Worm (Caenorhabditis elegans) whole organism, L4 larva: Measurements from ENCODE around the gene K01D12.15.
A peak's percentile ranks its signal among the peaks of the same experiment; 100 is the strongest.

Experiments
- F49E8.2 ChIP-seq: sonication (generic microtip); optimal IDR thresholded peaks from 2 replicates; lab custom pipeline; 2016; ENCODE audit warnings: missing compliant biosample characterization, mild to moderate bottlenecking, missing genetic modification characterization, borderline replicate concordance
- R02D3.7 ChIP-seq: fragments of 150-350 bp; sonication (generic microtip); optimal IDR thresholded peaks from 3 replicates; lab custom pipeline; 2014; ENCODE audit warnings: missing biosample characterization, missing genetic modification characterization
- T20F7.1 ChIP-seq: fragments of 200-800 bp; sonication (Bioruptor generic); optimal IDR thresholded peaks from 2 replicates; lab custom pipeline; 2018; ENCODE audit warnings: mild to moderate bottlenecking, missing genetic modification characterization, missing compliant biosample characterization
- Y5F2A.4 ChIP-seq: fragments of 200-800 bp; sonication (Bioruptor generic); optimal IDR thresholded peaks from 2 replicates; lab custom pipeline; 2018; ENCODE audit warnings: mild to moderate bottlenecking, missing genetic modification characterization, missing compliant biosample characterization
- Y75B8A.6 ChIP-seq: fragments of 200-800 bp; sonication (Bioruptor generic); IDR thresholded peaks from 2 replicates; pipeline ENCODE4 v1.3.6; 2022; ENCODE audit warnings: missing genetic modification reagents, missing genetic modification characterization, missing compliant biosample characterization
- ZK337.2 ChIP-seq: fragments of 200-800 bp; sonication (Bioruptor generic); IDR thresholded peaks from 2 replicates; pipeline ENCODE4 v1.3.6; 2022; ENCODE audit warnings: missing genetic modification reagents, missing genetic modification characterization, missing compliant biosample characterization
- aha-1 ChIP-seq: fragments of 150-350 bp; peaks from one replicate; lab custom pipeline; 2014; ENCODE audit warnings: missing biosample characterization, missing genetic modification characterization
- ama-1 ChIP-seq: fragments of 150-350 bp; optimal IDR thresholded peaks from 2 replicates; lab custom pipeline; 2014; ENCODE audit warnings: inconsistent platforms, mixed read lengths
- arid-1 ChIP-seq: fragments of 200-800 bp; sonication (Bioruptor generic); conservative IDR thresholded peaks from 2 replicates; pipeline ENCODE4 v1.3.6; 2022; ENCODE audit warnings: missing genetic modification reagents, missing genetic modification characterization, missing compliant biosample characterization
- attf-4 ChIP-seq: sonication (generic microtip); optimal IDR thresholded peaks from 3 replicates; lab custom pipeline; 2017; ENCODE audit warnings: missing biosample characterization, missing genetic modification characterization
- ceh-20 ChIP-seq: fragments of 200-800 bp; sonication (Bioruptor generic); IDR thresholded peaks from 2 replicates; pipeline ENCODE4 v1.3.6; 2022; ENCODE audit warnings: missing genetic modification reagents, missing genetic modification characterization, missing compliant biosample characterization
- ceh-82 ChIP-seq: sonication (generic microtip); optimal IDR thresholded peaks from 2 replicates; lab custom pipeline; 2017; ENCODE audit warnings: missing biosample characterization, missing genetic modification characterization
- ces-1 ChIP-seq: fragments of 150-350 bp; sonication (generic microtip); optimal IDR thresholded peaks from 4 replicates; lab custom pipeline; 2014; ENCODE audit warnings: missing biosample characterization, missing genetic modification reagents, missing genetic modification characterization
- daf-16 ChIP-seq, 3 experiments: sonication (generic microtip); optimal IDR thresholded peaks; 2 replicates each; lab custom pipeline; 2016 to 2017; ENCODE audit warnings: missing genetic modification characterization in 3 of 3, missing genetic modification reagents in 3 of 3, mild to moderate bottlenecking in 2 of 3, missing compliant biosample characterization in 2 of 3, missing biosample characterization in 1 of 3, moderate library complexity in 1 of 3
- daf-19 ChIP-seq: fragments of 200-800 bp; sonication (Bioruptor generic); conservative IDR thresholded peaks from 2 replicates; pipeline ENCODE4 v1.3.6; 2022; ENCODE audit warnings: missing genetic modification characterization, missing compliant biosample characterization
- duxl-1 ChIP-seq: sonication (generic microtip); optimal IDR thresholded peaks from 2 replicates; lab custom pipeline; 2016; ENCODE audit warnings: mild to moderate bottlenecking, missing genetic modification characterization, moderate library complexity, missing compliant biosample characterization; ENCODE audit not compliant: poor library complexity
- dve-1 ChIP-seq: sonication (generic microtip); optimal IDR thresholded peaks from 2 replicates; lab custom pipeline; 2017; ENCODE audit warnings: antibody characterized with exemption, mild to moderate bottlenecking, missing genetic modification characterization, missing compliant biosample characterization; ENCODE audit not compliant: insufficient read depth
- fkh-10 ChIP-seq: fragments of 150-350 bp; optimal IDR thresholded peaks from 2 replicates; lab custom pipeline; 2014; ENCODE audit warnings: missing biosample characterization, missing genetic modification reagents, missing genetic modification characterization
- fos-1 ChIP-seq: fragments of 150-350 bp; optimal IDR thresholded peaks from 2 replicates; lab custom pipeline; 2014; ENCODE audit warnings: missing biosample characterization, missing genetic modification characterization
- hif-1 ChIP-seq, 2 experiments: sonication (generic microtip); optimal IDR thresholded peaks; 2 replicates each; lab custom pipeline; 2016 to 2017; ENCODE audit warnings: missing compliant biosample characterization in 2 of 2, missing genetic modification characterization in 2 of 2, missing genetic modification reagents in 2 of 2, missing genotype in 2 of 2, mild to moderate bottlenecking in 1 of 2
- lin-13 ChIP-seq: fragments of 150-350 bp; optimal IDR thresholded peaks from 2 replicates; lab custom pipeline; 2014; ENCODE audit warnings: missing biosample characterization, missing genetic modification reagents, missing genetic modification characterization
- lsy-2 ChIP-seq, 2 experiments: fragments of 150-350 bp in 1 of 2; sonication (generic microtip) in 1 of 2; optimal IDR thresholded peaks; 2 replicates each; lab custom pipeline; 2014 to 2017; ENCODE audit warnings: missing biosample characterization in 2 of 2, missing genetic modification characterization in 2 of 2
- mdl-1 ChIP-seq, 2 experiments: fragments of 150-350 bp in 1 of 2; sonication (generic microtip) in 1 of 2; optimal IDR thresholded peaks; 2 replicates each; lab custom pipeline; 2014 to 2017; ENCODE audit warnings: missing biosample characterization in 2 of 2, missing genetic modification characterization in 2 of 2
- nhr-10 ChIP-seq: fragments of 150-350 bp; optimal IDR thresholded peaks from 2 replicates; lab custom pipeline; 2014; ENCODE audit warnings: missing biosample characterization, missing genetic modification characterization
- nhr-111 ChIP-seq: fragments of 200-800 bp; sonication (Bioruptor generic); optimal IDR thresholded peaks from 2 replicates; lab custom pipeline; 2018; ENCODE audit warnings: mild to moderate bottlenecking, missing genetic modification characterization, missing compliant biosample characterization
- nhr-25 ChIP-seq: sonication (generic microtip); optimal IDR thresholded peaks from 2 replicates; lab custom pipeline; 2017; ENCODE audit warnings: missing genetic modification characterization, mild to moderate bottlenecking, missing compliant biosample characterization, antibody characterized with exemption, moderate library complexity, borderline replicate concordance; ENCODE audit not compliant: insufficient read depth
- nhr-48 ChIP-seq: sonication (generic microtip); optimal IDR thresholded peaks from 2 replicates; lab custom pipeline; 2016; ENCODE audit warnings: mild to moderate bottlenecking, missing genetic modification characterization, missing compliant biosample characterization
- nhr-76 ChIP-seq: fragments of 150-350 bp; optimal IDR thresholded peaks from 2 replicates; lab custom pipeline; 2014; ENCODE audit warnings: missing biosample characterization, missing genetic modification characterization
- pqm-1 ChIP-seq: sonication (generic microtip); optimal IDR thresholded peaks from 2 replicates; lab custom pipeline; 2017; ENCODE audit warnings: missing biosample characterization, missing genetic modification characterization
- rbr-2 ChIP-seq: sonication (generic microtip); optimal IDR thresholded peaks from 2 replicates; lab custom pipeline; 2016; ENCODE audit warnings: missing genotype, missing genetic modification characterization, missing compliant biosample characterization
- sdz-12 ChIP-seq: fragments of 200-800 bp; sonication (Bioruptor generic); optimal IDR thresholded peaks from 2 replicates; lab custom pipeline; 2018; ENCODE audit warnings: mild to moderate bottlenecking, missing genetic modification characterization, missing compliant biosample characterization
- set-16 ChIP-seq: fragments of 200-800 bp; sonication (Bioruptor generic); IDR thresholded peaks from 2 replicates; pipeline ENCODE4 v1.3.6; 2022; ENCODE audit warnings: missing genetic modification reagents, missing genetic modification characterization, missing compliant biosample characterization
- skn-1 ChIP-seq: fragments of 150-350 bp; optimal IDR thresholded peaks from 2 replicates; lab custom pipeline; 2014; ENCODE audit warnings: missing biosample characterization, missing genetic modification characterization
- spr-1 ChIP-seq: sonication (generic microtip); optimal IDR thresholded peaks from 2 replicates; lab custom pipeline; 2016; ENCODE audit warnings: mild to moderate bottlenecking, missing genetic modification characterization, missing compliant biosample characterization
- spr-3 ChIP-seq: fragments of 200-800 bp; sonication (Bioruptor generic); optimal IDR thresholded peaks from 2 replicates; lab custom pipeline; 2018; ENCODE audit warnings: mild to moderate bottlenecking, missing genetic modification characterization, missing compliant biosample characterization
- vab-7 ChIP-seq: fragments of 200-800 bp; sonication (Bioruptor generic); IDR thresholded peaks from 2 replicates; pipeline ENCODE4 v1.3.6; 2022; ENCODE audit warnings: missing genetic modification reagents, missing genetic modification characterization, missing compliant biosample characterization
- zfp-3 ChIP-seq: fragments of 200-800 bp; sonication (Bioruptor generic); conservative IDR thresholded peaks from 2 replicates; pipeline ENCODE4 v1.3.6; 2022; ENCODE audit warnings: missing genetic modification reagents, missing genetic modification characterization, missing compliant biosample characterization
- zip-11 ChIP-seq: fragments of 200-800 bp; sonication (Bioruptor generic); IDR thresholded peaks from 2 replicates; pipeline ENCODE4 v1.3.6; 2022; ENCODE audit warnings: missing genetic modification characterization, missing compliant biosample characterization

The K01D12.15 gene

ce11 chrV:12400677-12401236 lies 14.5 kb downstream of the K01D12.15 start, which contains the start of the genes K01D12.20 and miga-1 (continued):
- peak; percentile 69 for TF ChIP-seq aha-1 (tag; lab: Kevin White, UChicago)
- TF ChIP-seq ZK337.2 (GFP tag; lab: Robert Waterston, UW): no peak
- no peak for TF ChIP-seq mdl-1 (tag; optimal IDR thresholded peaks at IDR 0.05; lab: Kevin White, UChicago)
- TF ChIP-seq attf-4 (tag; lab: Kevin White, UChicago): no peak
- no peak for TF ChIP-seq daf-16 (GFP tag; optimal IDR thresholded peaks at IDR 0.05; lab: Kevin White, UChicago)
- peak; percentile 38 for TF ChIP-seq daf-16 (tag; optimal IDR thresholded peaks at IDR 0.05; lab: Kevin White, UChicago)
- TF ChIP-seq arid-1: no peak
- no peak for TF ChIP-seq nhr-25 (tag; lab: Kevin White, UChicago)
- TF ChIP-seq zfp-3 (GFP tag; lab: Robert Waterston, UW): no peak
- no peak for TF ChIP-seq spr-1 (tag; lab: Kevin White, UChicago)
- peak; percentile 78 for TF ChIP-seq R02D3.7 (tag; lab: Kevin White, UChicago)
- no peak for TF ChIP-seq F49E8.2 (tag; lab: Kevin White, UChicago)
- no peak for TF ChIP-seq ceh-82
- no peak for TF ChIP-seq set-16 (GFP tag; lab: Robert Waterston, UW)
- peak; percentile 4 for TF ChIP-seq rbr-2
- no peak for TF ChIP-seq nhr-76
- no peak for TF ChIP-seq nhr-10 (tag; lab: Kevin White, UChicago)
- no peak for TF ChIP-seq ama-1 (lab: Kevin White, UChicago)
- TF ChIP-seq Y5F2A.4 (GFP tag; lab: Kevin White, UChicago): no peak
- no peak for TF ChIP-seq nhr-111 (GFP tag; lab: Kevin White, UChicago)
- TF ChIP-seq ceh-20 (GFP tag; lab: Robert Waterston, UW): no peak
- no peak for TF ChIP-seq dve-1 (tag; lab: Kevin White, UChicago)
- peak; percentile 97 for TF ChIP-seq T20F7.1 (GFP tag; lab: Kevin White, UChicago)
- TF ChIP-seq hif-1 (tag; optimal IDR thresholded peaks at IDR 0.05; lab: Kevin White, UChicago): no peak
- TF ChIP-seq spr-3 (GFP tag; lab: Kevin White, UChicago): no peak
- no peak for TF ChIP-seq sdz-12 (GFP tag; lab: Kevin White, UChicago)
- TF ChIP-seq lin-13 (GFP tag; lab: Kevin White, UChicago): no peak
- no peak for TF ChIP-seq lsy-2 (tag; optimal IDR thresholded peaks at IDR 0.05; lab: Kevin White, UChicago)
- TF ChIP-seq, all 104 proteins: peak for 8

ce11 chrV:12401383-12401782 lies 15.1 kb downstream of the K01D12.15 start, which contains the start of gene K01D12.7:
Gene K01D12.7 (minus strand): TSS chrV:12401483.
- no peak for TF ChIP-seq ces-1 (GFP tag; lab: Kevin White, UChicago)
- TF ChIP-seq daf-19 (GFP tag; lab: Robert Waterston, UW): no peak
- TF ChIP-seq skn-1 (tag; lab: Kevin White, UChicago): no peak
- TF ChIP-seq rbr-2: no peak
- TF ChIP-seq pqm-1: no peak
- no peak for TF ChIP-seq arid-1
- TF ChIP-seq F49E8.2 (tag; lab: Kevin White, UChicago): no peak
- no peak for TF ChIP-seq vab-7 (GFP tag; lab: Robert Waterston, UW)
- no peak for TF ChIP-seq zip-11 (GFP tag; lab: Robert Waterston, UW)
- no peak for TF ChIP-seq fkh-10 (GFP tag; lab: Kevin White, UChicago)
- TF ChIP-seq duxl-1 (tag; lab: Kevin White, UChicago): no peak
- no peak for TF ChIP-seq hif-1 (tag; optimal IDR thresholded peaks at IDR 0.05; lab: Kevin White, UChicago)
- no peak for TF ChIP-seq nhr-10 (tag; lab: Kevin White, UChicago)
- TF ChIP-seq fos-1 (tag; lab: Kevin White, UChicago): no peak
- TF ChIP-seq nhr-48 (tag; lab: Kevin White, UChicago): no peak
- no peak for TF ChIP-seq Y75B8A.6 (GFP tag; lab: Robert Waterston, UW)
